Worm (Caenorhabditis elegans): ENCODE measurements around the gene str-88.

str-88 gene

ce11 chrV:15383739-15384138 lies at the start of gene str-88:
Gene str-88, minus strand, starts transcription at chrV:15383839.
- TF ChIP-seq ceh-36 (tag; optimal IDR thresholded peaks at IDR 0.05) = no peak
- TF ChIP-seq tbx-37 (GFP tag; conservative IDR thresholded peaks at IDR 0.05) = no peak
- TF ChIP-seq scrt-1 (GFP tag; IDR thresholded peaks at IDR 0.05) = no peak
- no peak for TF ChIP-seq ceh-13 (GFP tag; optimal IDR thresholded peaks at IDR 0.05)
- no peak for TF ChIP-seq hmg-4 (GFP tag; optimal IDR thresholded peaks at IDR 0.05)
- no peak for TF ChIP-seq sea-1 (GFP tag; conservative IDR thresholded peaks at IDR 0.05)
- no peak for TF ChIP-seq ama-1 (optimal IDR thresholded peaks at IDR 0.05)
- no peak for TF ChIP-seq tra-4 (tag; optimal IDR thresholded peaks at IDR 0.05)
- no peak for TF ChIP-seq hnd-1 (tag; optimal IDR thresholded peaks at IDR 0.05)

- TF ChIP-seq hmbx-1 (tag; optimal IDR thresholded peaks at IDR 0.05) (no peak), ceh-13 (GFP tag; optimal IDR thresholded peaks at IDR 0.05) (no peak), sea-1 (GFP tag; conservative IDR thresholded peaks at IDR 0.05) (no peak), ceh-36 (tag; optimal IDR thresholded peaks at IDR 0.05) (no peak), hmg-4 (GFP tag; optimal IDR thresholded peaks at IDR 0.05) (no peak), B0310.2 (tag; optimal IDR thresholded peaks at IDR 0.05) (no peak), ama-1 (optimal IDR thresholded peaks at IDR 0.05) (no peak), F13C5.2 (tag; optimal IDR thresholded peaks at IDR 0.05) (no peak), tbx-37 (GFP tag; conservative IDR thresholded peaks at IDR 0.05) (no peak), pes-1 (GFP tag; IDR thresholded peaks at IDR 0.05) (no peak), tbx-11 (GFP tag; IDR thresholded peaks at IDR 0.05) (no peak), flt-1 (GFP tag; IDR thresholded peaks at IDR 0.05) (no peak), ets-7 (tag; optimal IDR thresholded peaks at IDR 0.05) (no peak), aly-1 (tag; optimal IDR thresholded peaks at IDR 0.05) (no peak), hnd-1 (tag; optimal IDR thresholded peaks at IDR 0.05) (no peak), tra-4 (tag; optimal IDR thresholded peaks at IDR 0.05) (no peak), scrt-1 (GFP tag; IDR thresholded peaks at IDR 0.05) (no peak)
These were observed 48.8 kb upstream of the str-88 start, which contains the start of gene T26H5.8 for ce11 chrV:15432457-15432856. Gene T26H5.8, minus strand, starts transcription at chrV:15432726.

- TF ChIP-seq hmg-4 (GFP tag; optimal IDR thresholded peaks at IDR 0.05) (no peak), scrt-1 (GFP tag; IDR thresholded peaks at IDR 0.05) (no peak), sea-1 (GFP tag; conservative IDR thresholded peaks at IDR 0.05) (no peak), B0310.2 (tag; optimal IDR thresholded peaks at IDR 0.05) (no peak), F13C5.2 (tag; optimal IDR thresholded peaks at IDR 0.05) (no peak), pes-1 (GFP tag; IDR thresholded peaks at IDR 0.05) (no peak), ets-7 (tag; optimal IDR thresholded peaks at IDR 0.05) (no peak)
These were observed 47.8 kb upstream of the str-88 start for ce11 chrV:15431322-15432052.

- TF ChIP-seq scrt-1 (GFP tag; IDR thresholded peaks at IDR 0.05) (no peak), hmg-4 (GFP tag; optimal IDR thresholded peaks at IDR 0.05) (no peak), hnd-1 (tag; optimal IDR thresholded peaks at IDR 0.05) (no peak), F13C5.2 (tag; optimal IDR thresholded peaks at IDR 0.05) (no peak), aly-1 (tag; optimal IDR thresholded peaks at IDR 0.05) (no peak), tra-4 (tag; optimal IDR thresholded peaks at IDR 0.05) (no peak), tbx-11 (GFP tag; IDR thresholded peaks at IDR 0.05) (no peak), ceh-36 (tag; optimal IDR thresholded peaks at IDR 0.05) (no peak), ama-1 (optimal IDR thresholded peaks at IDR 0.05) (no peak), sea-1 (GFP tag; conservative IDR thresholded peaks at IDR 0.05) (no peak), tbx-37 (GFP tag; conservative IDR thresholded peaks at IDR 0.05) (no peak), ceh-13 (GFP tag; optimal IDR thresholded peaks at IDR 0.05) (no peak), B0310.2 (tag; optimal IDR thresholded peaks at IDR 0.05) (no peak), hmbx-1 (tag; optimal IDR thresholded peaks at IDR 0.05) (no peak), pes-1 (GFP tag; IDR thresholded peaks at IDR 0.05) (no peak)
These were observed 43.3 kb upstream of the str-88 start, which contains the start of gene fbxa-209 for ce11 chrV:15426944-15427343. Gene fbxa-209, minus strand, starts transcription at chrV:15427044.

- TF ChIP-seq aly-1 (tag; optimal IDR thresholded peaks at IDR 0.05) (no peak), sea-1 (GFP tag; conservative IDR thresholded peaks at IDR 0.05) (no peak), ets-7 (tag; optimal IDR thresholded peaks at IDR 0.05) (no peak), hmg-4 (GFP tag; optimal IDR thresholded peaks at IDR 0.05) (no peak), ceh-13 (GFP tag; optimal IDR thresholded peaks at IDR 0.05) (no peak), tra-4 (tag; optimal IDR thresholded peaks at IDR 0.05) (no peak), ceh-36 (tag; optimal IDR thresholded peaks at IDR 0.05) (no peak), tbx-37 (GFP tag; conservative IDR thresholded peaks at IDR 0.05) (no peak), flt-1 (GFP tag; IDR thresholded peaks at IDR 0.05) (no peak), tbx-11 (GFP tag; IDR thresholded peaks at IDR 0.05) (no peak)
These were observed 41.9 kb upstream of the str-88 start, which contains the start of gene Y36E3A.2 for ce11 chrV:15425368-15426091. Gene Y36E3A.2, plus strand, starts transcription at chrV:15426041.

- TF ChIP-seq tbx-11 (GFP tag; IDR thresholded peaks at IDR 0.05) = no peak
These were observed 40.0 kb upstream of the str-88 start, which contains the start of gene fbxa-104 for ce11 chrV:15423601-15424000. Gene fbxa-104, minus strand, starts transcription at chrV:15423683.

- TF ChIP-seq aly-1 (tag; optimal IDR thresholded peaks at IDR 0.05) (no peak), tbx-11 (GFP tag; IDR thresholded peaks at IDR 0.05) (no peak), hmbx-1 (tag; optimal IDR thresholded peaks at IDR 0.05) (no peak), ceh-13 (GFP tag; optimal IDR thresholded peaks at IDR 0.05) (no peak), flt-1 (GFP tag; IDR thresholded peaks at IDR 0.05) (no peak), hmg-4 (GFP tag; optimal IDR thresholded peaks at IDR 0.05) (no peak), hnd-1 (tag; optimal IDR thresholded peaks at IDR 0.05) (no peak), scrt-1 (GFP tag; IDR thresholded peaks at IDR 0.05) (no peak), B0310.2 (tag; optimal IDR thresholded peaks at IDR 0.05) (no peak), sea-1 (GFP tag; conservative IDR thresholded peaks at IDR 0.05) (no peak)
These were observed 34.2 kb upstream of the str-88 start, which contains the start of gene T06E6.10 for ce11 chrV:15417822-15418221. Gene T06E6.10, plus strand, starts transcription at chrV:15418122.

Data from whole organism, early embryonic.